Worm (Caenorhabditis elegans): ENCODE data around the gene T05H4.3.

DNA sequence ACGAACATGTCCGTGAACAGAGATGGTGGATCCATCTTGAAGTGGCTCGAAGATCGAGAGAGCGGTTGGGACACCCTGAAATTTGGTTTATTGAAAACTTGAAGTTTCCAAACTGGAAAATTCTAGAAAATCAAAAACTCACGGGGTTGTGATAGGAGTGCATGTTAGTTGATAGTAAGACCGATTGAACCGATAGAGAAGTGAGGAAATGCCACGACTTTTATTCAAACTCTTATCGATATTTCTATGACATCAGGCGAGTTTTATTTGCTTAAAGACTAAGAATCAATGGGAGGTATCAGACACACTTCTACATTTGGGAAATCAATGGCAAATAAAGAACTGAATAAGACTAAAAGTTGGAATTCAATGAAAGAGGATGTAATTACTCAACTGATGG is 46.7 kb downstream of the T05H4.3 start, which contains the start of gene lec-10:
- TF ChIP-seq tbx-37 (GFP tag; conservative IDR thresholded peaks at IDR 0.05) (no peak), ama-1 (optimal IDR thresholded peaks at IDR 0.05) (no peak), F13C5.2 (tag; optimal IDR thresholded peaks at IDR 0.05) (no peak), sea-1 (GFP tag; conservative IDR thresholded peaks at IDR 0.05) (no peak), hmbx-1 (tag; optimal IDR thresholded peaks at IDR 0.05) (no peak), tra-4 (tag; optimal IDR thresholded peaks at IDR 0.05) (no peak), B0310.2 (tag; optimal IDR thresholded peaks at IDR 0.05) (no peak), pes-1 (GFP tag; IDR thresholded peaks at IDR 0.05) (no peak)
